Worm (Caenorhabditis elegans): Measurements from ENCODE around the gene F36F12.7.
A peak's percentile ranks its signal among the peaks of the same experiment; 100 is the strongest.

F36F12.7 gene

DNA sequence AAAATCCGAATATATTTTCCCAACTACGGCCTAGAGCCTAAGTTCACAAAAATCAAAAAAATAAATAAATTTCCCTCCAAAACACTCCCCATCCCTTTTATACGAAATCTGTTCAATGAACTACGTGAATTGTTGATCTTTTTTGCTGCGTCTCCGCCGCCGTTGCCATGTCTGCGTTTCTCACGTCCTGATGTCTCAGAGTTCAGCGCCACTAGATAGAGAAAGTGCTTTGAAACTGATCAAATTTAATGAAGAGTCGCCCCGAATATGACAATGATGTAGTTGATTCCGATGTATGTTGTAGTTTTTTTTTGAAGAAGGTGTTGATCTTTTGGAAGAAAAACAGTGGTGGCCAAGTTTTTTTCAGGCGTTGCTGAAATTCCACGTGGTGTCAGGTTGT lies 44.9 kb upstream of the F36F12.7 start:
- TF ChIP-seq ceh-16 (tag; optimal IDR thresholded peaks at IDR 0.05) (no peak), sem-4 (tag; optimal IDR thresholded peaks at IDR 0.05) (no peak), F13H6.1 (tag; optimal IDR thresholded peaks at IDR 0.05) (no peak), crh-2 (tag; optimal IDR thresholded peaks at IDR 0.05) (no peak), aly-2 (tag; optimal IDR thresholded peaks at IDR 0.05) (no peak)

DNA sequence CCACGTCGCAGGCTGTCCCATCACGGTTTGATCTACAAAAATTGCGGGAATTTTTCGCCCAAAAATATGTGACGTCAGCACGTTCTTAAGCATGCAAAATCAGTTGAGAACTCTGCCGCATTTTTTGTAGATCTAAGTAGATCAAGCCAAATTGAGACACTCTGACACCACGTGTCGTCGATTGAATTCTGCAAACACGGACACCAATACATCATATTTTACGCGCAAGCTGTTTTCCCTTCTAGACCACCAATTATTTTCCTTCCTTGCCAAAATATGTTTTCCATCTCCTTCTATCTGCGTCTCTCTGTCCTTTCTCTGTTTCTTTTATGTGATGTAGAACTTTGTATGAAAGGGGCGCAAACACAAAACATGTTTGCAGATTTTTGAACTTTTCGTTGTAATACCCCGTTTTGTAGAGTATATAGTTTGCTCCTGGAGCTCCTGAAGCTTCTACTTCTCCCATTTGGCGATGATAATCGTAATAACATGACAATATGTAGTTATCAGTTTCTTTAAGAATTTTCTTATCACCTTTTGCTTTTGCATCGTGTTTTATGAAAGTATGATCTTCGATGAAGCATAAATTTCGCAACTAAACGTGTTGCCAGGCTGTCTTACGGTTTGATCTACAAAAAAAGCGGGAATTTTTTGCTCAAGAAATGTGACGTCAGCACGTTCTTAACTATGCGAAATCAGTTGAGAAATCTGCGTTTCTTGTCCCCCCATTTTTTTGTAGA lies 43.2 kb upstream of the F36F12.7 start:
- TF ChIP-seq nhr-77 (tag; optimal IDR thresholded peaks at IDR 0.05), result no peak
- TF ChIP-seq egl-27 (tag; optimal IDR thresholded peaks at IDR 0.05), result no peak
- no peak for TF ChIP-seq lin-39 (tag; optimal IDR thresholded peaks at IDR 0.05)
- TF ChIP-seq sma-9 (GFP tag; optimal IDR thresholded peaks at IDR 0.05), result peak; percentile 23
- no peak for TF ChIP-seq sma-9 (tag; optimal IDR thresholded peaks at IDR 0.05)
- TF ChIP-seq skn-1 (tag; optimal IDR thresholded peaks at IDR 0.05), result no peak
- peak; percentile 53 for TF ChIP-seq fos-1 (tag; optimal IDR thresholded peaks at IDR 0.05)
- no peak for TF ChIP-seq nhr-21 (tag; optimal IDR thresholded peaks at IDR 0.05)
- no peak for TF ChIP-seq blmp-1 (tag; optimal IDR thresholded peaks at IDR 0.05; ENCODE audit: insufficient read depth)
- TF ChIP-seq snpc-4 (tag; optimal IDR thresholded peaks at IDR 0.05), result no peak
- peak; percentile 5 for TF ChIP-seq C34F6.9 (tag; optimal IDR thresholded peaks at IDR 0.05)
- TF ChIP-seq ZK546.5 (tag; optimal IDR thresholded peaks at IDR 0.05), result no peak

DNA sequence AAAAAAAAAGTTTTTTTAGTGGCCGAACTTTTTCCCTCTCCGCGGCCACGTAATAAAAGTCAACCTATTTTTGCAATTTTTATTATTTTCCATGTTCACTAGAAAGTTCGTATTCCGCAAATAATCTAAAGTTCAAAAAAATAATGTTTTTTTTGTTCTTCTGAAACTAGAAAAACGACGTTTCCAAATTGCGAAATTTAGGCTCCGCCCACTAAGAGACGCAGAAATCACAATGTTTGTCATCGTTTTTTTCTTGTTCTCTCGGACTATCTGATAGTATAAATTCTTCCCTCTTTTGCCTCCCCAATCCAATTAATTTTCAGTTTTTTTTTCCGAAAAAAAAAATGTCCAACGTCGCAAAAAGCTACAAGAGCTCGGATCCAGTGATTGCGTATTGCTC lies 41.8 kb upstream of the F36F12.7 start, which contains the start of gene comt-3:
Gene comt-3, plus strand, starts transcription at position 214 of the 400 bp plus-strand sequence.
- TF ChIP-seq crh-2 (tag; optimal IDR thresholded peaks at IDR 0.05) (no peak), nhr-12 (tag; optimal IDR thresholded peaks at IDR 0.05) (no peak), nhr-129 (tag; optimal IDR thresholded peaks at IDR 0.05) (no peak), ceh-82 (tag; optimal IDR thresholded peaks at IDR 0.05) (no peak), nhr-77 (tag; optimal IDR thresholded peaks at IDR 0.05) (no peak), skn-1 (tag; optimal IDR thresholded peaks at IDR 0.05) (peak; percentile 58), unc-55 (GFP tag; optimal IDR thresholded peaks at IDR 0.05) (peak; percentile 41)

DNA sequence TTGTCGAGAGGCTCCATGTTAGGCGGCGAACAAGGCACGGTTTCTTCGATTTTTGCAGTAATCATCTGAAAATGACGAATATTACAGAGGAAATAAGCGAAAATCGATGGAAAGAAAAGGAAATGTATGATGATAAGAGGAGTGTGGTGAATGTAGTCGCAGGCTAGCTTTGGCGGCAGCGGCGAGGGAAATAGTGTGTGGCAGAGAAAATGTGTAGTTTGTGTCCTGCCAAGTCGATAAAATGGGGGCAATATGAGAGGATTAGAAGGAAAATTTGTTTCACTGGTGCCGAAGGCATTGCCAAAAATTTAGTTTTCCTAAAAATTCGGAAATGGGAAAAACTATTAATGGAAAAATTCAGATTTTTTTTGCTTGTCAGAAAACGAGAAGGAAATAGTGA lies 32.4 kb upstream of the F36F12.7 start, which contains the start of gene nhr-86:
Gene nhr-86, minus strand, starts transcription at position 71 of the 400 bp plus-strand sequence.
- no peak for TF ChIP-seq lsy-2 (tag; optimal IDR thresholded peaks at IDR 0.05)
- no peak for TF ChIP-seq skn-1 (tag; optimal IDR thresholded peaks at IDR 0.05)
- no peak for TF ChIP-seq unc-55 (GFP tag; optimal IDR thresholded peaks at IDR 0.05)
- TF ChIP-seq C34F6.9 (tag; optimal IDR thresholded peaks at IDR 0.05), result no peak
- no peak for TF ChIP-seq ztf-11 (tag; optimal IDR thresholded peaks at IDR 0.05)
- no peak for TF ChIP-seq snpc-4 (tag; optimal IDR thresholded peaks at IDR 0.05)
- TF ChIP-seq sma-3 (GFP tag; optimal IDR thresholded peaks at IDR 0.05), result no peak
- no peak for TF ChIP-seq R02D3.7 (tag; optimal IDR thresholded peaks at IDR 0.05)
- TF ChIP-seq nhr-25 (tag; optimal IDR thresholded peaks at IDR 0.05), result no peak
- TF ChIP-seq crh-2 (tag; optimal IDR thresholded peaks at IDR 0.05), result peak; percentile 8
- TF ChIP-seq elt-1 (tag; optimal IDR thresholded peaks at IDR 0.05), result no peak
- TF ChIP-seq blmp-1 (tag; optimal IDR thresholded peaks at IDR 0.05; ENCODE audit: insufficient read depth), result no peak
- peak; percentile 28 for TF ChIP-seq nhr-129 (tag; optimal IDR thresholded peaks at IDR 0.05)
- TF ChIP-seq mdl-1 (tag; optimal IDR thresholded peaks at IDR 0.05), result no peak
- no peak for TF ChIP-seq nhr-23 (tag; optimal IDR thresholded peaks at IDR 0.05)
- TF ChIP-seq Y55F3AM.14 (GFP tag; optimal IDR thresholded peaks at IDR 0.05), result no peak
- TF ChIP-seq ceh-82 (tag; optimal IDR thresholded peaks at IDR 0.05), result no peak
- TF ChIP-seq sma-9 (GFP tag; optimal IDR thresholded peaks at IDR 0.05), result no peak
- no peak for TF ChIP-seq sma-9 (tag; optimal IDR thresholded peaks at IDR 0.05)
- no peak for TF ChIP-seq nhr-237 (tag; optimal IDR thresholded peaks at IDR 0.05)
- TF ChIP-seq alr-1 (tag; optimal IDR thresholded peaks at IDR 0.05), result no peak
- TF ChIP-seq lin-39 (tag; optimal IDR thresholded peaks at IDR 0.05), result no peak
- peak; percentile 30 for TF ChIP-seq fos-1 (tag; optimal IDR thresholded peaks at IDR 0.05)
- no peak for TF ChIP-seq nhr-10 (tag; optimal IDR thresholded peaks at IDR 0.05)
- no peak for TF ChIP-seq mbf-1 (tag; optimal IDR thresholded peaks at IDR 0.05)
- no peak for TF ChIP-seq mab-5 (tag; optimal IDR thresholded peaks at IDR 0.05)
- no peak for TF ChIP-seq sem-4 (tag; optimal IDR thresholded peaks at IDR 0.05)
- TF ChIP-seq unc-39 (tag; optimal IDR thresholded peaks at IDR 0.05), result no peak
- no peak for TF ChIP-seq lin-11 (tag; optimal IDR thresholded peaks at IDR 0.05)
- no peak for TF ChIP-seq nhr-11 (tag; optimal IDR thresholded peaks at IDR 0.05)
- TF ChIP-seq unc-62 (GFP tag; optimal IDR thresholded peaks at IDR 0.05), result no peak
- no peak for TF ChIP-seq nhr-6 (tag; optimal IDR thresholded peaks at IDR 0.05)
- no peak for TF ChIP-seq nhr-77 (tag; optimal IDR thresholded peaks at IDR 0.05)
- no peak for TF ChIP-seq ZK546.5 (tag; optimal IDR thresholded peaks at IDR 0.05)
- TF ChIP-seq gmeb-1 (tag; optimal IDR thresholded peaks at IDR 0.05), result peak; percentile 2
- peak; percentile 5 for TF ChIP-seq ama-1 (optimal IDR thresholded peaks at IDR 0.05)
- no peak for TF ChIP-seq nhr-12 (tag; optimal IDR thresholded peaks at IDR 0.05)
- TF ChIP-seq lin-13 (GFP tag; optimal IDR thresholded peaks at IDR 0.05), result no peak
- TF ChIP-seq aly-2 (tag; optimal IDR thresholded peaks at IDR 0.05), result no peak
- TF ChIP-seq zag-1 (tag; optimal IDR thresholded peaks at IDR 0.05), result no peak
- no peak for TF ChIP-seq dmd-4 (tag; optimal IDR thresholded peaks at IDR 0.05)
- TF ChIP-seq ztf-4 (tag; optimal IDR thresholded peaks at IDR 0.05), result no peak

All from whole organism, L2 larva.